Worm (Caenorhabditis elegans) whole organism, L1 larva: ENCODE measurements around the gene Y43F4A.4.

Source experiments
- aly-2 ChIP-seq: fragments of 150-350 bp; optimal IDR thresholded peaks from 2 replicates; lab custom pipeline; 2014; ENCODE audit warnings: missing biosample characterization, missing genetic modification characterization
- ceh-88 ChIP-seq: fragments of 200-800 bp; sonication (Bioruptor generic); IDR thresholded peaks from 2 replicates; pipeline ENCODE4 v1.3.6; 2022; ENCODE audit warnings: missing genetic modification characterization, missing compliant biosample characterization
- ces-1 ChIP-seq: fragments of 150-350 bp; optimal IDR thresholded peaks from 2 replicates; lab custom pipeline; 2014; ENCODE audit warnings: missing biosample characterization, missing genetic modification reagents, missing genetic modification characterization
- dpl-1 ChIP-seq, 3 experiments: fragments of 150-350 bp in 2 of 3; sonication (generic microtip) in 1 of 3; optimal IDR thresholded peaks; 2 replicates each; lab custom pipeline; 2014 to 2017; ENCODE audit warnings: missing biosample characterization in 3 of 3, missing genetic modification characterization in 3 of 3, missing genetic modification reagents in 3 of 3
- dsc-1 ChIP-seq: sonication (generic microtip); optimal IDR thresholded peaks from 2 replicates; lab custom pipeline; 2016; ENCODE audit warnings: mild to moderate bottlenecking, missing genetic modification characterization, missing compliant biosample characterization
- efl-1 ChIP-seq, 4 experiments: fragments of 150-350 bp; optimal IDR thresholded peaks in 3 of 4; peaks in 1 of 4; 1 replicate in 1 of 4; 2 replicates in 3 of 4; lab custom pipeline; 2014; ENCODE audit warnings: missing biosample characterization in 2 of 4, missing genetic modification characterization in 2 of 4, missing genetic modification reagents in 2 of 4
- elt-3 ChIP-seq, 6 experiments: fragments of 150-350 bp in 1 of 6; sonication (generic microtip); optimal IDR thresholded peaks; 2 replicates each; lab custom pipeline; 2017 to 2018; ENCODE audit warnings: missing biosample characterization in 6 of 6, missing genetic modification characterization in 6 of 6, inconsistent platforms in 1 of 6
- fos-1 ChIP-seq: fragments of 150-350 bp; optimal IDR thresholded peaks from 2 replicates; lab custom pipeline; 2014; ENCODE audit warnings: missing biosample characterization, missing genetic modification characterization
- grh-1 ChIP-seq: fragments of 200-800 bp; sonication (Bioruptor generic); IDR thresholded peaks from 2 replicates; pipeline ENCODE4 v1.3.6; 2022; ENCODE audit warnings: missing genetic modification reagents, missing genetic modification characterization, missing compliant biosample characterization
- lin-14 ChIP-seq: fragments of 200-800 bp; sonication (Bioruptor generic); optimal IDR thresholded peaks from 2 replicates; lab custom pipeline; 2018; ENCODE audit warnings: mild to moderate bottlenecking, missing genetic modification characterization, moderate library complexity, missing compliant biosample characterization
- lsy-2 ChIP-seq, 2 experiments: fragments of 150-350 bp; optimal IDR thresholded peaks; 2 replicates each; lab custom pipeline; 2014; ENCODE audit warnings: missing biosample characterization in 2 of 2, missing genetic modification characterization in 2 of 2
- mep-1 ChIP-seq: fragments of 150-350 bp; optimal IDR thresholded peaks from 2 replicates; lab custom pipeline; 2014; ENCODE audit warnings: missing biosample characterization, missing genetic modification characterization
- nhr-19 ChIP-seq: fragments of 200-800 bp; sonication (Bioruptor generic); conservative IDR thresholded peaks from 2 replicates; pipeline ENCODE4 v1.3.6; 2022; ENCODE audit warnings: missing genetic modification characterization, missing compliant biosample characterization
- nhr-47 ChIP-seq: sonication (generic microtip); optimal IDR thresholded peaks from 2 replicates; lab custom pipeline; 2016; ENCODE audit warnings: mild to moderate bottlenecking, missing genetic modification characterization, moderate library complexity, missing compliant biosample characterization
- nhr-71 ChIP-seq: sonication (generic microtip); optimal IDR thresholded peaks from 2 replicates; lab custom pipeline; 2016; ENCODE audit warnings: mild to moderate bottlenecking, missing genetic modification characterization, moderate library complexity, missing compliant biosample characterization
- nhr-85 ChIP-seq: sonication (generic microtip); peaks from one replicate; lab custom pipeline; 2016; ENCODE audit warnings: missing genetic modification characterization, inconsistent platforms, missing compliant biosample characterization
- snu-23 ChIP-seq: sonication (generic microtip); optimal IDR thresholded peaks from 2 replicates; lab custom pipeline; 2016; ENCODE audit warnings: missing genetic modification characterization, missing compliant biosample characterization
- sox-4 ChIP-seq: sonication (generic microtip); optimal IDR thresholded peaks from 2 replicates; lab custom pipeline; 2016; ENCODE audit warnings: missing genetic modification characterization, missing compliant biosample characterization
- zip-4 ChIP-seq: fragments of 200-800 bp; sonication (Bioruptor generic); optimal IDR thresholded peaks from 2 replicates; lab custom pipeline; 2018; ENCODE audit warnings: mild to moderate bottlenecking, missing genetic modification characterization, moderate library complexity, missing compliant biosample characterization

Gene Y43F4A.4

ce11 chrIII:13277881-13278500 lies 32.6 kb downstream of the Y43F4A.4 start (continued):
- no peak for TF ChIP-seq mep-1 (tag; lab: Kevin White, UChicago)
- TF ChIP-seq elt-3 (tag; optimal IDR thresholded peaks at IDR 0.05; lab: Kevin White, UChicago), result no peak
- TF ChIP-seq ces-1 (GFP tag; lab: Kevin White, UChicago), result no peak
- TF ChIP-seq zip-4 (GFP tag; lab: Kevin White, UChicago), result peak; percentile 59
- TF ChIP-seq fos-1 (tag; lab: Kevin White, UChicago), result no peak

- TF ChIP-seq grh-1 (GFP tag; lab: Robert Waterston, UW) (0 out of 2 replicates have a peak, but pooled peaks have one; percentile 17), sox-4 (tag; lab: Kevin White, UChicago) (no peak), aly-2 (tag; lab: Kevin White, UChicago) (no peak), efl-1 (optimal IDR thresholded peaks at IDR 0.05; lab: Kevin White, UChicago) (no peak), efl-1 (GFP tag; optimal IDR thresholded peaks at IDR 0.05 in 1 of 2; lab: Kevin White, UChicago) (peak in 1 of 2 experiments; percentile 16)
Observed at ce11 chrIII:13285421-13285820, 40.0 kb downstream of the Y43F4A.4 start, which contains the start of gene F56A8.8. F56A8.8 (plus strand) TSS chrIII:13285721.

DNA sequence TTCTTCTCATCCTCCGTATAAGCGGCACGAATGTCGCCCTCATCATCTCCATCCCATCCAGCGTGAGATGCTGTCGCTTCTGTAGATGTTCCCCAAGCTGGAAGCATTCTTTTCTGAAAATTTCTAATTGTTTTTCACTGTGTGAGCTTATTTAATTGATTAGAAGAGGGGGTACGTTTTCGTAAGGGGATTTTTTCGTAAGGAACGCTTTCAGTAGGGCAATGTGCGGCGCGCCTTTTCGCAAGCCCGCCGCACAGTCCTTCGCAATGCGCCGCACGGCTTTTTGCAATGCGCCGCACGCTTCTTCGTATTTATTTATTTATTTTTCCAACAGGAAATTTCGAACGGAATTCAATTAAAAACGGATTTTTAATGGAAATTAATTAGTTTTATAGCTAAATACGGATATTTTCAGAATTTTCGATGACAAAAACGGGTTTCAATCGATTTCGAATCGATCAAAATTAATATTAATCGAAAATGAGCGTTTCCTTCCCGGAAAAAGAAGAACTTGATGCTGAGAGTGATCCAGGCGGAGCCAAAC lies 47.7 kb downstream of the Y43F4A.4 start, which contains the start of gene set-25:
Gene set-25 (minus strand): TSS at position 120 of the 544 bp plus-strand sequence.
- peak; percentile 14 for TF ChIP-seq nhr-47 (tag; lab: Kevin White, UChicago)
- peak; percentile 36 for TF ChIP-seq nhr-19 (GFP tag; lab: Robert Waterston, UW)
- peak in 1 of 2 experiments; percentile 23 for TF ChIP-seq efl-1 (optimal IDR thresholded peaks at IDR 0.05; lab: Kevin White, UChicago)
- peak in 1 of 2 experiments; percentile 63 for TF ChIP-seq efl-1 (GFP tag; optimal IDR thresholded peaks at IDR 0.05 in 1 of 2; lab: Kevin White, UChicago)
- peak; percentile 44 for TF ChIP-seq nhr-71 (tag; lab: Kevin White, UChicago)
- peak in 1 of 2 experiments; percentile 23 for TF ChIP-seq lsy-2 (tag; optimal IDR thresholded peaks at IDR 0.05; lab: Kevin White, UChicago)
- 0 out of 2 replicates have a peak, but pooled peaks have one; percentile 34 for TF ChIP-seq ceh-88
- peak; percentile 26 for TF ChIP-seq lin-14 (GFP tag; lab: Kevin White, UChicago)
- peak; percentile 4 for TF ChIP-seq dsc-1 (tag; lab: Kevin White, UChicago)
- peak; percentile 9 for TF ChIP-seq snu-23
- peak; percentile 38 for TF ChIP-seq nhr-85 (tag; lab: Kevin White, UChicago)
- TF ChIP-seq dpl-1 (GFP tag; optimal IDR thresholded peaks at IDR 0.05; lab: Kevin White, UChicago), result peak in 1 of 3 experiments; percentile 31
